Fruit fly (Drosophila melanogaster): ENCODE results near the gene CG44532.
A peak's percentile ranks its signal among the peaks of the same experiment; 100 is the strongest.

The CG44532 gene

dm6 chrX:9155134-9155533, 6.8 kb upstream of the CG44532 start:
- TF ChIP-seq GATAd (GFP tag; optimal IDR thresholded peaks at IDR 0.05) (no peak), jim (GFP tag; optimal IDR thresholded peaks at IDR 0.05) (no peak), dsf (GFP tag; optimal IDR thresholded peaks at IDR 0.05; ENCODE audit: borderline replicate concordance) (peak; percentile 16), OdsH (GFP tag; optimal IDR thresholded peaks at IDR 0.05) (peak; percentile 33), rgr (GFP tag; optimal IDR thresholded peaks at IDR 0.05) (peak; percentile 57), br (GFP tag; optimal IDR thresholded peaks at IDR 0.05) (peak; percentile 57), Myc (optimal IDR thresholded peaks at IDR 0.05) (no peak), dmrt93B (GFP tag; optimal IDR thresholded peaks at IDR 0.05) (peak; percentile 56), pan (optimal IDR thresholded peaks at IDR 0.05) (no peak), CG32264 (GFP tag; optimal IDR thresholded peaks at IDR 0.05) (no peak), CG9705 (GFP tag; optimal IDR thresholded peaks at IDR 0.05) (peak; percentile 40), sage (GFP tag; optimal IDR thresholded peaks at IDR 0.05) (peak; percentile 40), Abd-B (GFP tag; optimal IDR thresholded peaks at IDR 0.05) (no peak), h (GFP tag; optimal IDR thresholded peaks at IDR 0.05) (peak; percentile 67), Dif (GFP tag; optimal IDR thresholded peaks at IDR 0.05; ENCODE audit: partially characterized antibody) (no peak), fru (GFP tag; optimal IDR thresholded peaks at IDR 0.05) (peak; percentile 70), sv (GFP tag; optimal IDR thresholded peaks at IDR 0.05) (peak; percentile 14), Sp1 (GFP tag; optimal IDR thresholded peaks at IDR 0.05) (peak; percentile 77), Hr78 (GFP tag; optimal IDR thresholded peaks at IDR 0.05) (no peak), lola (GFP tag; optimal IDR thresholded peaks at IDR 0.05) (no peak), brk (GFP tag; optimal IDR thresholded peaks at IDR 0.05) (no peak), ey (GFP tag; optimal IDR thresholded peaks at IDR 0.05) (peak; percentile 64), Vsx2 (GFP tag; optimal IDR thresholded peaks at IDR 0.05; ENCODE audit: partially characterized antibody) (no peak), CrebA (GFP tag; optimal IDR thresholded peaks at IDR 0.05; ENCODE audit: borderline replicate concordance) (no peak), Hnf4 (GFP tag; optimal IDR thresholded peaks at IDR 0.05) (peak; percentile 53), Mio (GFP tag; optimal IDR thresholded peaks at IDR 0.05) (no peak), Hr83 (GFP tag; optimal IDR thresholded peaks at IDR 0.05; ENCODE audit: poor library complexity, severe bottlenecking) (no peak), tai (GFP tag; optimal IDR thresholded peaks at IDR 0.05) (no peak), woc (GFP tag; optimal IDR thresholded peaks at IDR 0.05) (peak; percentile 41), HLH106 (tag; optimal IDR thresholded peaks at IDR 0.05) (peak; percentile 65), N (GFP tag; optimal IDR thresholded peaks at IDR 0.05) (no peak), psq (GFP tag; optimal IDR thresholded peaks at IDR 0.05) (no peak), foxo (GFP tag; optimal IDR thresholded peaks at IDR 0.05) (peak in 1 of 2 experiments; percentile 65), usp (GFP tag; optimal IDR thresholded peaks at IDR 0.05) (no peak)

dm6 chrX:9155715-9156387, 6.0 kb upstream of the CG44532 start:
- TF ChIP-seq HLH106 (tag; optimal IDR thresholded peaks at IDR 0.05) (peak; percentile 18), woc (GFP tag; optimal IDR thresholded peaks at IDR 0.05) (no peak), usp (GFP tag; optimal IDR thresholded peaks at IDR 0.05) (no peak), Hr78 (GFP tag; optimal IDR thresholded peaks at IDR 0.05) (no peak), fru (GFP tag; optimal IDR thresholded peaks at IDR 0.05) (no peak), Myc (optimal IDR thresholded peaks at IDR 0.05) (no peak), CG32264 (GFP tag; optimal IDR thresholded peaks at IDR 0.05) (no peak), Dfd (GFP tag; optimal IDR thresholded peaks at IDR 0.05) (no peak), Hr83 (GFP tag; optimal IDR thresholded peaks at IDR 0.05; ENCODE audit: poor library complexity, severe bottlenecking) (peak; percentile 3), br (GFP tag; optimal IDR thresholded peaks at IDR 0.05) (peak; percentile 17), sage (GFP tag; optimal IDR thresholded peaks at IDR 0.05) (peak; percentile 8), rgr (GFP tag; optimal IDR thresholded peaks at IDR 0.05) (no peak), OdsH (GFP tag; optimal IDR thresholded peaks at IDR 0.05) (no peak), CG9705 (GFP tag; optimal IDR thresholded peaks at IDR 0.05) (no peak), dmrt93B (GFP tag; optimal IDR thresholded peaks at IDR 0.05) (no peak), dsf (GFP tag; optimal IDR thresholded peaks at IDR 0.05; ENCODE audit: borderline replicate concordance) (no peak), N (GFP tag; optimal IDR thresholded peaks at IDR 0.05) (no peak), sv (GFP tag; optimal IDR thresholded peaks at IDR 0.05) (no peak), jim (GFP tag; optimal IDR thresholded peaks at IDR 0.05) (no peak), Dif (GFP tag; optimal IDR thresholded peaks at IDR 0.05; ENCODE audit: partially characterized antibody) (no peak), foxo (GFP tag; optimal IDR thresholded peaks at IDR 0.05) (no peak), GATAd (GFP tag; optimal IDR thresholded peaks at IDR 0.05) (no peak), Rel (GFP tag; optimal IDR thresholded peaks at IDR 0.05) (peak; percentile 34), Rel (tag; optimal IDR thresholded peaks at IDR 0.05) (peak; percentile 32), dl (GFP tag; optimal IDR thresholded peaks at IDR 0.05; ENCODE audit: insufficient read depth in 1 of 2, partially characterized antibody in 2 of 2) (no peak), Hnf4 (GFP tag; optimal IDR thresholded peaks at IDR 0.05) (no peak), lola (GFP tag; optimal IDR thresholded peaks at IDR 0.05) (no peak), CrebA (GFP tag; optimal IDR thresholded peaks at IDR 0.05; ENCODE audit: borderline replicate concordance) (no peak), ey (GFP tag; optimal IDR thresholded peaks at IDR 0.05) (no peak), Vsx2 (GFP tag; optimal IDR thresholded peaks at IDR 0.05; ENCODE audit: partially characterized antibody) (no peak), psq (GFP tag; optimal IDR thresholded peaks at IDR 0.05) (peak; percentile 67), h (GFP tag; optimal IDR thresholded peaks at IDR 0.05) (peak; percentile 23), brk (GFP tag; optimal IDR thresholded peaks at IDR 0.05) (peak; percentile 8), tai (GFP tag; optimal IDR thresholded peaks at IDR 0.05) (no peak), Jra (GFP tag; optimal IDR thresholded peaks at IDR 0.05) (no peak), Abd-B (GFP tag; optimal IDR thresholded peaks at IDR 0.05) (no peak), Sp1 (GFP tag; optimal IDR thresholded peaks at IDR 0.05) (peak; percentile 32), Mio (GFP tag; optimal IDR thresholded peaks at IDR 0.05) (no peak), pan (optimal IDR thresholded peaks at IDR 0.05) (no peak)

Measured in whole organism, wandering third instar larva.